Worm (Caenorhabditis elegans) whole organism, L4 larva: ENCODE data around the gene rfl-1.

ENCODE experiments used
- F44E2.7 ChIP-seq: fragments of 200-800 bp; sonication (Bioruptor generic); IDR thresholded peaks from 2 replicates; pipeline ENCODE4 v2.1.2; 2022; ENCODE audit warnings: missing genetic modification characterization, missing compliant biosample characterization
- ceh-82 ChIP-seq: sonication (generic microtip); optimal IDR thresholded peaks from 2 replicates; lab custom pipeline; 2017; ENCODE audit warnings: missing biosample characterization, missing genetic modification characterization
- dmd-9 ChIP-seq: fragments of 200-800 bp; sonication (Bioruptor generic); IDR thresholded peaks from 2 replicates; pipeline ENCODE4 v1.3.6; 2022; ENCODE audit warnings: missing genetic modification reagents, missing genetic modification characterization, missing compliant biosample characterization
- lin-13 ChIP-seq: fragments of 150-350 bp; optimal IDR thresholded peaks from 2 replicates; lab custom pipeline; 2014; ENCODE audit warnings: missing biosample characterization, missing genetic modification reagents, missing genetic modification characterization
- lin-38 ChIP-seq: fragments of 200-800 bp; sonication (Bioruptor generic); IDR thresholded peaks from 2 replicates; pipeline ENCODE4 v1.3.6; 2022; ENCODE audit warnings: missing genetic modification reagents, missing genetic modification characterization, missing compliant biosample characterization
- madf-9 ChIP-seq: fragments of 200-800 bp; sonication (Bioruptor generic); conservative IDR thresholded peaks from 2 replicates; pipeline ENCODE4 v1.3.6; 2022; ENCODE audit warnings: missing genetic modification reagents, missing genetic modification characterization, missing compliant biosample characterization
- mxl-2 ChIP-seq: fragments of 200-800 bp; sonication (Bioruptor generic); conservative IDR thresholded peaks from 2 replicates; pipeline ENCODE4 v1.3.6; 2022; ENCODE audit warnings: missing genetic modification reagents, missing genetic modification characterization, missing compliant biosample characterization
- snpc-4 ChIP-seq: fragments of 150-350 bp; optimal IDR thresholded peaks from 2 replicates; lab custom pipeline; 2014; ENCODE audit warnings: missing biosample characterization, missing genetic modification characterization
- unc-62 ChIP-seq, 3 experiments: fragments of 150-350 bp in 1 of 3; sonication (generic microtip); optimal IDR thresholded peaks in 2 of 3; peaks in 1 of 3; 1 replicate in 1 of 3; 2 replicates in 2 of 3; lab custom pipeline; 2014 to 2017; ENCODE audit warnings: missing biosample characterization in 3 of 3, missing genetic modification characterization in 3 of 3, missing genetic modification reagents in 3 of 3, missing genotype in 1 of 3
- zfp-2 ChIP-seq: sonication (generic microtip); optimal IDR thresholded peaks from 2 replicates; lab custom pipeline; 2016; ENCODE audit warnings: mild to moderate bottlenecking, missing genetic modification characterization, missing compliant biosample characterization

ce11 chrIII:7005350-7005749, 15.7 kb upstream of the rfl-1 start, which contains the start of gene C06E8.5:
- TF ChIP-seq F44E2.7 (GFP tag; lab: Robert Waterston, UW): no peak
- no peak for TF ChIP-seq mxl-2 (GFP tag; lab: Robert Waterston, UW)
- no peak for TF ChIP-seq ceh-82 (tag; lab: Kevin White, UChicago)
- TF ChIP-seq madf-9: no peak
- TF ChIP-seq snpc-4: no peak
- TF ChIP-seq unc-62 (GFP tag; optimal IDR thresholded peaks at IDR 0.05 in 1 of 2; lab: Kevin White, UChicago): no peak
- no peak for TF ChIP-seq unc-62 (tag; optimal IDR thresholded peaks at IDR 0.05; lab: Kevin White, UChicago)
- TF ChIP-seq zfp-2 (tag; lab: Kevin White, UChicago): no peak
- TF ChIP-seq dmd-9 (GFP tag; lab: Robert Waterston, UW): no peak
- no peak for TF ChIP-seq lin-13
- TF ChIP-seq lin-38 (GFP tag; lab: Robert Waterston, UW): no peak
